Fruit fly (Drosophila melanogaster) whole organism, embryonic: Measurements from ENCODE around the gene CG5181.

Experiments
- Awh ChIP-seq: fragments of 200-800 bp; sonication (Bioruptor generic); IDR thresholded peaks from 2 replicates; pipeline ENCODE4, ENCODE4 v1.3.6; 2022; ENCODE audit warnings: missing biosample characterization, missing genetic modification characterization
- CG10147 ChIP-seq: fragments of 200-800 bp; sonication (Bioruptor generic); optimal IDR thresholded peaks from 2 replicates; lab custom pipeline; 2019; ENCODE audit warnings: missing biosample characterization, mild to moderate bottlenecking, missing genetic modification characterization, moderate library complexity
- CG10543 ChIP-seq: fragments of 200-800 bp; sonication (Bioruptor generic); optimal IDR thresholded peaks from 3 replicates; lab custom pipeline; 2017; ENCODE audit warnings: missing biosample characterization, mild to moderate bottlenecking, missing genetic modification characterization, moderate library complexity
- CG10979 ChIP-seq: fragments of 200-800 bp; sonication (Bioruptor generic); optimal IDR thresholded peaks from 2 replicates; lab custom pipeline; 2018; ENCODE audit warnings: missing biosample characterization, mild to moderate bottlenecking, missing genetic modification characterization, moderate library complexity
- CG12071 ChIP-seq: fragments of 200-800 bp; sonication (Bioruptor generic); optimal IDR thresholded peaks from 3 replicates; lab custom pipeline; 2018; ENCODE audit warnings: missing biosample characterization, mild to moderate bottlenecking, missing genetic modification characterization
- CG14014 ChIP-seq: fragments of 200-800 bp; sonication (Bioruptor generic); IDR thresholded peaks from 2 replicates; pipeline ENCODE4 v1.3.6; 2022; ENCODE audit warnings: missing biosample characterization, missing genetic modification characterization
- CG1602 ChIP-seq: fragments of 200-800 bp; sonication (Bioruptor generic); optimal IDR thresholded peaks from 3 replicates; lab custom pipeline; 2016; ENCODE audit warnings: missing biosample characterization, missing genetic modification characterization
- CG17568 ChIP-seq: fragments of 200-800 bp; sonication (Bioruptor generic); optimal IDR thresholded peaks from 2 replicates; lab custom pipeline; 2018; ENCODE audit warnings: missing biosample characterization, mild to moderate bottlenecking, missing genetic modification characterization, moderate library complexity
- CG2678 ChIP-seq: fragments of 200-800 bp; sonication (Bioruptor generic); optimal IDR thresholded peaks from 3 replicates; lab custom pipeline; 2019; ENCODE audit warnings: missing biosample characterization, mild to moderate bottlenecking, missing genetic modification characterization, moderate library complexity
- CG30431 ChIP-seq: fragments of 200-800 bp; sonication (Bioruptor generic); optimal IDR thresholded peaks from 2 replicates; lab custom pipeline; 2017; ENCODE audit warnings: missing biosample characterization, missing genetic modification characterization
- CG42726 ChIP-seq: fragments of 200-800 bp; sonication (Bioruptor generic); IDR thresholded peaks from 2 replicates; pipeline ENCODE4 v1.3.6; 2022; ENCODE audit warnings: missing biosample characterization, missing genetic modification characterization; ENCODE audit not compliant: partially characterized antibody
- CG4617 ChIP-seq: fragments of 200-800 bp; sonication (Bioruptor generic); optimal IDR thresholded peaks from 3 replicates; lab custom pipeline; 2016; ENCODE audit warnings: missing biosample characterization, missing genetic modification characterization, borderline replicate concordance
- CG4707 ChIP-seq: fragments of 200-800 bp; sonication (Bioruptor generic); optimal IDR thresholded peaks from 2 replicates; lab custom pipeline; 2018; ENCODE audit warnings: missing biosample characterization, mild to moderate bottlenecking, missing genetic modification characterization, moderate library complexity
- CG7928 ChIP-seq: fragments of 200-800 bp; sonication (Bioruptor generic); optimal IDR thresholded peaks from 2 replicates; lab custom pipeline; 2017; ENCODE audit warnings: missing biosample characterization, mild to moderate bottlenecking, missing genetic modification characterization
- CG8281 ChIP-seq: fragments of 200-800 bp; sonication (Bioruptor generic); optimal IDR thresholded peaks from 2 replicates; lab custom pipeline; 2018; ENCODE audit warnings: missing biosample characterization, mild to moderate bottlenecking, missing genetic modification characterization, moderate library complexity
- CG8388 ChIP-seq: fragments of 200-800 bp; sonication (Bioruptor generic); optimal IDR thresholded peaks from 2 replicates; lab custom pipeline; 2019; ENCODE audit warnings: missing biosample characterization, mild to moderate bottlenecking, missing genetic modification characterization, moderate library complexity
- E2f2 ChIP-seq: fragments of 200-800 bp; sonication (Bioruptor generic); IDR thresholded peaks from 2 replicates; pipeline ENCODE4 v1.3.6; 2022; ENCODE audit warnings: missing biosample characterization, missing genetic modification characterization
- Fer1 ChIP-seq: fragments of 200-800 bp; sonication (Bioruptor generic); optimal IDR thresholded peaks from 2 replicates; lab custom pipeline; 2017; ENCODE audit warnings: missing biosample characterization, mild to moderate bottlenecking, missing genetic modification characterization
- HLH4C ChIP-seq: fragments of 200-800 bp; sonication (Bioruptor generic); IDR thresholded peaks from 3 replicates; pipeline ENCODE4 v1.3.6; 2022; ENCODE audit warnings: missing biosample characterization, missing genetic modification characterization; ENCODE audit not compliant: partially characterized antibody
- Hand ChIP-seq: fragments of 200-800 bp; sonication (Bioruptor generic); optimal IDR thresholded peaks from 2 replicates; lab custom pipeline; 2017; ENCODE audit warnings: mild to moderate bottlenecking, missing biosample characterization, missing genetic modification reagents, missing genetic modification characterization
- HmgZ ChIP-seq: fragments of 200-800 bp; sonication (Bioruptor generic); optimal IDR thresholded peaks from 2 replicates; lab custom pipeline; 2018; ENCODE audit warnings: missing biosample characterization, mild to moderate bottlenecking, missing genetic modification characterization
- Hmx ChIP-seq: fragments of 200-800 bp; sonication (Bioruptor generic); optimal IDR thresholded peaks from 2 replicates; lab custom pipeline; 2016; ENCODE audit warnings: missing biosample characterization, missing genetic modification characterization
- Meics ChIP-seq: fragments of 200-800 bp; sonication (Bioruptor generic); optimal IDR thresholded peaks from 2 replicates; lab custom pipeline; 2017; ENCODE audit warnings: missing biosample characterization, mild to moderate bottlenecking, missing genetic modification characterization
- NFAT ChIP-seq: fragments of 200-800 bp; sonication (Bioruptor generic); IDR thresholded peaks from 2 replicates; pipeline ENCODE4 v1.3.6; 2022; ENCODE audit warnings: missing biosample characterization, missing genetic modification characterization
- Ravus ChIP-seq: fragments of 200-800 bp; sonication (Bioruptor generic); IDR thresholded peaks from 2 replicates; pipeline ENCODE4 v1.3.6; 2022; ENCODE audit warnings: missing biosample characterization, missing genetic modification characterization
- Rx ChIP-seq: fragments of 200-800 bp; sonication (Bioruptor generic); IDR thresholded peaks from 2 replicates; pipeline ENCODE4 v1.3.6; 2022; ENCODE audit warnings: missing biosample characterization, missing genetic modification characterization
- Sin3A ChIP-seq: fragments of >200 bp; optimal IDR thresholded peaks from 2 replicates; lab custom pipeline; 2018
- Tbp ChIP-seq: fragments of >200 bp; optimal IDR thresholded peaks from 2 replicates; lab custom pipeline; 2018; ENCODE audit warnings: missing biosample characterization, missing genetic modification characterization
- ab ChIP-seq: fragments of 200-800 bp; sonication (Bioruptor generic); optimal IDR thresholded peaks from 2 replicates; lab custom pipeline; 2016; ENCODE audit warnings: missing biosample characterization, missing genetic modification characterization
- aop ChIP-seq: fragments of 200-800 bp; sonication (Bioruptor generic); IDR thresholded peaks from 2 replicates; pipeline ENCODE4 v1.3.6; 2022; ENCODE audit warnings: missing biosample characterization, missing genetic modification characterization
- ap ChIP-seq: fragments of 200-800 bp; sonication (Bioruptor generic); IDR thresholded peaks from 2 replicates; pipeline ENCODE4 v1.3.6; 2022; ENCODE audit warnings: missing biosample characterization, missing genetic modification characterization
- br ChIP-seq: fragments of >200 bp; optimal IDR thresholded peaks from 2 replicates; lab custom pipeline; 2017
- cato ChIP-seq: fragments of 200-800 bp; sonication (Bioruptor generic); optimal IDR thresholded peaks from 2 replicates; lab custom pipeline; 2016; ENCODE audit warnings: missing biosample characterization, missing genetic modification characterization, borderline replicate concordance
- cg ChIP-seq: fragments of 200-800 bp; sonication (Bioruptor generic); optimal IDR thresholded peaks from 3 replicates; lab custom pipeline; 2019; ENCODE audit warnings: missing biosample characterization, mild to moderate bottlenecking, missing genetic modification characterization, moderate library complexity
- croc ChIP-seq: fragments of 200-800 bp; sonication (Bioruptor generic); conservative IDR thresholded peaks from 3 replicates; pipeline ENCODE4 v1.3.6; 2022; ENCODE audit warnings: missing biosample characterization, missing genetic modification characterization
- da ChIP-seq: fragments of 200-800 bp; sonication (Bioruptor generic); optimal IDR thresholded peaks from 2 replicates; lab custom pipeline; 2016; ENCODE audit warnings: missing biosample characterization, missing genetic modification characterization
- dimm ChIP-seq: fragments of 200-800 bp; sonication (Bioruptor generic); IDR thresholded peaks from 2 replicates; pipeline ENCODE4 v1.3.6; 2022; ENCODE audit warnings: missing biosample characterization, missing genetic modification characterization
- dmrt99B ChIP-seq: fragments of 200-800 bp; sonication (Bioruptor generic); optimal IDR thresholded peaks from 2 replicates; lab custom pipeline; 2018; ENCODE audit warnings: missing biosample characterization, mild to moderate bottlenecking, missing genetic modification characterization, moderate library complexity
- emc ChIP-seq: fragments of 200-800 bp; sonication (Bioruptor generic); optimal IDR thresholded peaks from 2 replicates; lab custom pipeline; 2016; ENCODE audit warnings: missing biosample characterization, missing genetic modification characterization
- ham ChIP-seq: fragments of 200-800 bp; sonication (Bioruptor generic); IDR thresholded peaks from 2 replicates; pipeline ENCODE4 v1.3.6; 2022; ENCODE audit warnings: missing biosample characterization, missing genetic modification characterization
- luna ChIP-seq: fragments of 200-800 bp; sonication (Bioruptor generic); optimal IDR thresholded peaks from 2 replicates; lab custom pipeline; 2016; ENCODE audit warnings: missing biosample characterization, missing genetic modification characterization
- mirr ChIP-seq: fragments of 200-800 bp; sonication (Bioruptor generic); optimal IDR thresholded peaks from 3 replicates; lab custom pipeline; 2018; ENCODE audit warnings: missing biosample characterization, mild to moderate bottlenecking, missing genetic modification characterization
- peb ChIP-seq: fragments of 200-800 bp; sonication (Bioruptor generic); IDR thresholded peaks from 2 replicates; pipeline ENCODE4 v1.3.6; 2022; ENCODE audit warnings: missing biosample characterization, missing genetic modification characterization
- pfk ChIP-seq: fragments of 200-800 bp; sonication (Bioruptor generic); optimal IDR thresholded peaks from 2 replicates; lab custom pipeline; 2018; ENCODE audit warnings: missing biosample characterization, mild to moderate bottlenecking, missing genetic modification characterization, moderate library complexity
- schlank ChIP-seq: fragments of 200-800 bp; sonication (Bioruptor generic); optimal IDR thresholded peaks from 2 replicates; lab custom pipeline; 2018; ENCODE audit warnings: missing biosample characterization, mild to moderate bottlenecking, missing genetic modification characterization
- sisA ChIP-seq: fragments of 200-800 bp; sonication (Bioruptor generic); IDR thresholded peaks from 2 replicates; pipeline ENCODE4 v1.3.6; 2022; ENCODE audit warnings: missing biosample characterization, missing genetic modification characterization
- sug ChIP-seq: fragments of 200-800 bp; optimal IDR thresholded peaks from 2 replicates; lab custom pipeline; 2019; ENCODE audit warnings: missing biosample characterization, mild to moderate bottlenecking, missing genetic modification characterization, moderate library complexity
- tup ChIP-seq: fragments of 200-800 bp; sonication (Bioruptor generic); optimal IDR thresholded peaks from 2 replicates; lab custom pipeline; 2016; ENCODE audit warnings: missing biosample characterization, mild to moderate bottlenecking, missing genetic modification characterization, moderate library complexity
- unpg ChIP-seq: fragments of 200-800 bp; sonication (Bioruptor generic); optimal IDR thresholded peaks from 3 replicates; lab custom pipeline; 2018; ENCODE audit warnings: missing biosample characterization, mild to moderate bottlenecking, missing genetic modification characterization, moderate library complexity
- vfl ChIP-seq: fragments of 200-800 bp; sonication (Bioruptor generic); optimal IDR thresholded peaks from 2 replicates; lab custom pipeline; 2016; ENCODE audit warnings: missing biosample characterization, missing genetic modification characterization
- vnd ChIP-seq: fragments of 200-800 bp; sonication (Bioruptor generic); IDR thresholded peaks from 3 replicates; pipeline ENCODE4 v1.3.6; 2022; ENCODE audit warnings: missing biosample characterization, missing genetic modification characterization; ENCODE audit not compliant: partially characterized antibody
- yki ChIP-seq: fragments of >200 bp; optimal IDR thresholded peaks from 3 replicates; lab custom pipeline; 2018

CG5181 gene

dm6 chr2L:7396962-7397361, 12.6 kb downstream of the CG5181 start (continued):
- TF ChIP-seq CG4617 = no peak
- no peak for TF ChIP-seq Tbp (GFP tag; lab: Kevin White, UChicago)
- TF ChIP-seq HmgZ = peak; percentile 47
- peak; percentile 10 for TF ChIP-seq Hand (GFP tag; lab: Kevin White, UChicago)
- TF ChIP-seq br (lab: Kevin White, UChicago) = no peak
- no peak for TF ChIP-seq ab (GFP tag; lab: Kevin White, UChicago)
- no peak for TF ChIP-seq CG7928 (GFP tag; lab: Kevin White, UChicago)
- no peak for TF ChIP-seq CG42726 (GFP tag; lab: Robert Waterston, UW)
- TF ChIP-seq schlank = no peak
- peak; percentile 51; the same call in 1 of the 2 replicates for TF ChIP-seq NFAT (GFP tag; lab: Robert Waterston, UW)
- no peak for TF ChIP-seq vnd
- no peak for TF ChIP-seq CG10543 (GFP tag; lab: Kevin White, UChicago)
- TF ChIP-seq CG4707 (GFP tag; lab: Kevin White, UChicago) = no peak
- no peak for TF ChIP-seq HLH4C (GFP tag; lab: Robert Waterston, UW)
- TF ChIP-seq Ravus = no peak; the same call in 1 of the 2 replicates
- TF ChIP-seq dimm (GFP tag; lab: Robert Waterston, UW) = no peak
- no peak for TF ChIP-seq cato
- TF ChIP-seq Sin3A (lab: Kevin White, UChicago) = no peak
- peak; percentile 80 for TF ChIP-seq CG2678 (tag; lab: Kevin White, UChicago)
- TF ChIP-seq vfl (GFP tag; lab: Kevin White, UChicago) = peak; percentile 46
- no peak for TF ChIP-seq yki (lab: Kevin White, UChicago)
- peak; percentile 55 for TF ChIP-seq unpg (GFP tag; lab: Kevin White, UChicago)
- TF ChIP-seq CG12071 (GFP tag; lab: Kevin White, UChicago) = peak; percentile 42
- no peak for TF ChIP-seq luna
- peak; percentile 79 for TF ChIP-seq Fer1 (GFP tag; lab: Kevin White, UChicago)
- peak; percentile 73 for TF ChIP-seq Rx (GFP tag; lab: Robert Waterston, UW)
- peak; percentile 51 for TF ChIP-seq CG10147
- peak; percentile 58 for TF ChIP-seq CG10979 (tag; lab: Kevin White, UChicago)
- peak; percentile 75 for TF ChIP-seq Meics (GFP tag; lab: Kevin White, UChicago)
- TF ChIP-seq aop = no peak
- TF ChIP-seq dmrt99B (tag; lab: Kevin White, UChicago) = peak; percentile 82
- no peak for TF ChIP-seq sug (tag; lab: Kevin White, UChicago)
- TF ChIP-seq emc (GFP tag; lab: Kevin White, UChicago) = peak; percentile 1
- TF ChIP-seq peb (GFP tag; lab: Robert Waterston, UW) = 0 out of 2 replicates have a peak, but pooled peaks have one; percentile 34
- TF ChIP-seq mirr (GFP tag; lab: Kevin White, UChicago) = no peak
- TF ChIP-seq ham (GFP tag; lab: Robert Waterston, UW) = no peak
- no peak for TF ChIP-seq da (GFP tag; lab: Kevin White, UChicago)
- TF ChIP-seq Hmx = no peak
- peak; percentile 47 for TF ChIP-seq E2f2
- no peak for TF ChIP-seq tup
- peak; percentile 5 for TF ChIP-seq CG30431
- no peak for TF ChIP-seq pfk (GFP tag; lab: Kevin White, UChicago)
- TF ChIP-seq ap (GFP tag; lab: Robert Waterston, UW) = peak; percentile 39
- peak; percentile 73; the same call in 1 of the 2 replicates for TF ChIP-seq Awh (GFP tag; lab: Robert Waterston, UW)
- peak; percentile 51 for TF ChIP-seq croc (GFP tag; lab: Robert Waterston, UW)
- peak; percentile 11 for TF ChIP-seq CG17568 (GFP tag; lab: Kevin White, UChicago)
- peak; percentile 10 for TF ChIP-seq CG8281
- TF ChIP-seq sisA (GFP tag; lab: Robert Waterston, UW) = peak; percentile 62
- no peak for TF ChIP-seq cg
- TF ChIP-seq CG1602 (GFP tag; lab: Kevin White, UChicago) = peak; percentile 42
- TF ChIP-seq CG8388 (GFP tag; lab: Kevin White, UChicago) = peak; percentile 60
- peak; percentile 74 for TF ChIP-seq CG14014 (GFP tag; lab: Robert Waterston, UW)
